Fruit fly (Drosophila melanogaster) ovary, adult (tissue): Measurements from ENCODE around the gene CG13994.
A peak's percentile ranks its signal among the peaks of the same experiment; 100 is the strongest.

Experiments
- CG17801 ChIP-seq: fragments of 200-800 bp; optimal IDR thresholded peaks from 2 replicates; lab custom pipeline; 2019; ENCODE audit warnings: missing biosample characterization, mild to moderate bottlenecking, missing genetic modification characterization, moderate library complexity; ENCODE audit not compliant: partially characterized antibody

The CG13994 gene

DNA sequence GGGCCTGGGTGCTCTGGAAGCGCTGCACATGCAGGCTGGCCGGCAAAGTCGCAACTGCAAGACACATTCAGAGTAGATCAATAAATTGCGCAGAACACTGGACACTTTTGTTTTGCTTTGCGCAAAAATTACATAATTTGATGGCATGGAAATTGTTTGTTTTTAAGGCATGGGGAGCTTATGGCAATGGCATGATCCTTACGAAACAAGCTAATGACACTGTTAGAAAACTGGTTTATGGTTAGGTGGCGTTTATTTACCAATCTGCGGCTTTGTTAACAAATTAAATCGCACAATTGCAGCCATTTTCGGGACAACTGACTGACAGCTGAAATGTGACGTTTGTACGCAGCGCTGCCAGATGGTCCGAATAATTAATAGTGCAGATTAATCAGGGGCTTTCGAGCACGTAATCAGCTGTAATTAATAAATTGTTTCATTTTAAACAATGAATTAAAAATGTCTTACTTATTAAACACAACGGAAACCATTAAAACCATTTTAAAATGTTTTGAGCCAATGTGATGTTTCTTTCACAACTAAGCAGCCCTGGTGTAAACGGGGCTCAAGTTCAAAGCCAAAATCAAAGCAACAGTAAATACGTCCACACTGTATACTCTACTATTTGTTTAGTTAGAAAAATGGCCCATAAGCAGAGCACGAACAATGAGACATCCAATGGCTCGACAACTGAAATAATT lies at the start of gene CG13994, which contains the start of gene ND-51:
Gene CG13994, plus strand, starts transcription at position 608 of the 701 bp plus-strand sequence.
Gene ND-51, minus strand, starts transcription at position 376 of the 701 bp plus-strand sequence.
- TF ChIP-seq CG17801 (GFP tag; lab: Kevin White, UChicago): peak; percentile 83

DNA sequence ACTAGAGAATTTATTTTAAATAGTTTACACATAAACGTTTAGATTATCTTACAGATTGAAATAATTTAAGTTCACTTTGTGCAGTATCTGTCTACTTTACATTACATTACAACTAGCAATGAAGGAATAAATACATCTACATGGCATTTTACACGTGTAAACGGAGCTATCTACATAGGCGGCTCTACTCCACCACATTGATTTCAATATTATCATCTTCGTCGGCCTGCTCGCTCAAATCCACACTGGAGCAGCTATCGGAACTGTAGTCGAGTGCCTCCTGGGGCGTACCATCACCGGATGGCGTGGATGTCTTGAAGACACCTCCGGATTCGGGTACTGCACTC lies 49.7 kb upstream of the CG13994 start:
- TF ChIP-seq CG17801 (GFP tag; lab: Kevin White, UChicago): no peak

DNA sequence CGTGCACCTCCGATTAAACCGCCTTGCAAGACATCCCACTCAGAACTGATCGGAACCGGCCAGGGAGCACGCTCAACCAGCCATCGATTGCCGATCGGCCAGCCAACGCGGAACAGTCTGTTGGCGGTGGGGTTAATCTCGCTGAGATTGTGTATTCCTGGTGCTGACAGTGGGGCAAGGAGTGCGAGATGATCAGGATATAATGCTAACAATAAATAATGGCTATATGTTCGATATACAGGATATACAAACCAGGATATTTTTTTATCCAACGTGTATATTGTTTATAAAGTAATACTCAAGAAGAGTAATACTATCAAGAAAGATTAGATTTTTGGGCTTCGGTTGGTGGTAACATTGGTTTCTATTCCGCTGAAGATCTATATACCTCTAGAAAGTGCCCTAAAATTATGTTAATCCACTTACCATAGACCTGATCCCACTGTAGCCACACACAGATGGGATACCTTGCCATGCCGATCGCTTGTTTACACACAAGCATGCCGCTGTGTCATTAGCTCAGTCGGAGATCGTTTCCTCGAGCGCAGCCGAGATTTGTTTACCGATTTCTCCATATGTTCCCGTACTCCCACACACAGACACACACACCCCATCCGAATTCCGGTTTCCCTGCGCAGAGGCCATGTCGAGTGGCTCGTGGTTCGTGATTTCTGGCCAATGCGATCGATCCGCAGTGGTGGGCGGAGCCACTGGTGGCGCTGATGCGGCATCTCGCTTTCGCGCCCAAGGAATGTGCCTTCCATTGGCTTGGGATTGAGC lies 43.2 kb upstream of the CG13994 start, which contains the start of gene H2.0:
Gene H2.0, minus strand, starts transcription at position 51 of the 780 bp plus-strand sequence.
- no peak for TF ChIP-seq CG17801 (GFP tag; lab: Kevin White, UChicago)

DNA sequence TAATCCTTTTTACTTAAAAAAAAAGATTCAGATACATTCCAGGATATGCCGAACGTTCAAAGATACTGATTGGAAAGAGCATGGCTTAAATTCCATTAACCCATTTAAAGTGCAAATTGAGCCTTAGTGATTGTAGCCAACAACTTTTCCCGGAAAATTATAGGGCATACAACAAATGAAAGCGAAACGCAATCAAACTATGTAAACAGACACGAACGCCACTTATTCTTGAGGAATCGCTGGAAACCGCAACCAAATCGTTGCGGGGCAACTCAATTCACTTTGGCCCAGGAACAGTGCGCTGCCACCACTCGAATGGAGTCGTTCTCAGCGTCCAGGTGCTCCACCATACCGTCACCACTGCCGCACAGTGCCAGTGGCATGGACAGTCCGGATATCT lies 42.3 kb upstream of the CG13994 start, which contains the start of gene CG13996:
Gene CG13996, plus strand, starts transcription at position 301 of the 400 bp plus-strand sequence.
- no peak for TF ChIP-seq CG17801 (GFP tag; lab: Kevin White, UChicago)

DNA sequence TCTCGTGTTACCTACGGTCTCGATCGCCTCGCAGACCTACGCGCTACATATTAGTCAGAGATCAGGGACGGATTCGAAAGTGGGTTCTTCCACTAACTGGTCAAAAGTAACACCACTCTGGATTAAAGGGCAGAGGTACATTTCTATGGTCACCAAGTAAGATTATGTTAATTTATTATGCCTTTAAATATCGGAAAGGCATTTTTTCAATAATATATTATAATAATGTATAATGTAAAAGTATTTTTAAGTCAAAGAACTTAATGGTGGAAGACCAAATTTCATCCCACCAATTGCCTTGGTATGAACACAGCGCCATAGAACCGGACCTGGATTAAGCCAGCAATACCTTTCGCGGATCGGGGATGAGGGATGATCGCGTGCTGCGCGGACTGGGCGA lies 40.0 kb upstream of the CG13994 start:
- no peak for TF ChIP-seq CG17801 (GFP tag; lab: Kevin White, UChicago)

DNA sequence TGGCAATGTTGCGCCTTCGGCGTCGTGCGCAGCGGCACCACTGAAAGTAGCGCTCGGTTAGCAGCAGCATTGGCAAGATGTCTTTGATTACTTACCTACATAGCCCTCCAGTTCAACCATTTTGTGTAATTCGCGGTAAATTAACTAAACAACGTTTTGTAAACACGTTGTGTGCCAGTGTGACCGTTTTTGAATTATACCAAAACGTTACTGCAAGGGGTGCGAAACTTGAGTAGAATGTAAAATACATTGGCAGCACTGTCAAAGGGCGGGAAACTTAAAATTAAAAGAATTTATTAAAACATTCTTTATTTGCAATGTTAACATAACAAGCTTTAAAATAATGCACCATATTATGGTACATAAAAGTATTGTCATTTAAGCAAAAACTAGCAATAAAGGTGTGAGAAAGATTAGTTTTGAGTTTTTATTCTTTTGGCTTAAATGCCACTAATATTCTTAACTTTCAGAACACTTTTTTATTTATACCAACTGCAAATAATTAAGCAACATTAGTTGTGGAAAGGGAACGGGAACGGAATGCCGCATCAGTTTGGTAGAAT lies 38.4 kb upstream of the CG13994 start, which contains the start of gene CG9107:
Gene CG9107, minus strand, starts transcription at position 195 of the 563 bp plus-strand sequence.
- TF ChIP-seq CG17801 (GFP tag; lab: Kevin White, UChicago): no peak

DNA sequence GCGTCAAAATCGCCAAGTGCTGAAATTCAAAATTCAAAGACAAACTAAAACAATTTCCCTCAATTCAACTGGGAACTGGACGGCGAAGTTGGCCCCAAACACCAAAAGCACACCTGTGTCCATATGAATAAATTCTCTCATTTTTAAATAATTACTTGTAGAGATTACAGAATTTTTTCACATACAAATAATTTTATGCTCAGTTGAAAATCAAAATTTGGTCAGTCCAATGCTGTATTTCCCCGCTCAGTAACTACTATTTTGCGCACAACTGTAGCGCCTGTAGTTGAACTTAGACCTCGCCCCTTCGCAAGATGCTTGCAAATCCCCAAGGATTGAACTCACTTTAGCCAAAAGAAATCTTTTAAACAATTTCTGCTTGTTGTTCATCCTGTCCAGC lies 34.1 kb upstream of the CG13994 start:
- no peak for TF ChIP-seq CG17801 (GFP tag; lab: Kevin White, UChicago)

DNA sequence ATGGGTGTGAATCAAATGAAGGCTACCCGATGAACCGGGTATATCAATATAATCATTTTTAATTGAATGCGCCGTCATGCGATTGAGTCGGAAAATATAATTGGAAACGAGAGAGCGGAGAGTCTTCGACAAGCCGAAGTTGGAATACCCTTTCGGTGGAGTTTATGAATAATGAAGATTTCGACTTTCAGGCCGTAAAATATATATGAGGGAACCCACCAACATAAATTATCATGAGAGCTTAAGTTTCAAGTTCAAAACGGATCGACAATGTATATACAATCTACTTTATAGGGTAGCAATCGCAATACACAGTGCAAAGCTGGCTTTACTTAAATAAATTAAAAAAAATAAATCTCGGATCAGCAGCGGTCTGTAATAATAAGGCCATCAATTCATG lies 31.0 kb upstream of the CG13994 start:
- no peak for TF ChIP-seq CG17801 (GFP tag; lab: Kevin White, UChicago)

DNA sequence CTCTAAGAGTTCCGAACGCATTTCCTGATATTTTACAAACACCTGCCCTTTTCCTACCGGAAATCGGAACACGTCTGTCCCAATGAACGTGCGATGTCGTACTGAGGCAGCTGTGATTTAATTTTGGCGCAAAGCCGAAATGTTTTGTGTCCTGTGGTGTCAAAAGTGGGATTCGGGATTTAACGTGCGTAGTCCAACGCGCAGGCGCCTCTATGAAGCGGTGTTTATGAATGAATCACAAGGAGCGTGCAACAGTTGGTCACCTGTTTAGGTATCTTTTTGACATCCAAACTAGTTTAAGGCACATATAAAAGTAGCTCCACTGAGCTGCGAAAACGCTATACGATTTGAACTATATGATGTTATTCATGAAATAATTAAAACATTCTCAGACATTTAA lies 28.4 kb upstream of the CG13994 start, which contains the start of gene CG9109:
Gene CG9109, minus strand, starts transcription at position 80 of the 400 bp plus-strand sequence.
- TF ChIP-seq CG17801 (GFP tag; lab: Kevin White, UChicago): no peak

DNA sequence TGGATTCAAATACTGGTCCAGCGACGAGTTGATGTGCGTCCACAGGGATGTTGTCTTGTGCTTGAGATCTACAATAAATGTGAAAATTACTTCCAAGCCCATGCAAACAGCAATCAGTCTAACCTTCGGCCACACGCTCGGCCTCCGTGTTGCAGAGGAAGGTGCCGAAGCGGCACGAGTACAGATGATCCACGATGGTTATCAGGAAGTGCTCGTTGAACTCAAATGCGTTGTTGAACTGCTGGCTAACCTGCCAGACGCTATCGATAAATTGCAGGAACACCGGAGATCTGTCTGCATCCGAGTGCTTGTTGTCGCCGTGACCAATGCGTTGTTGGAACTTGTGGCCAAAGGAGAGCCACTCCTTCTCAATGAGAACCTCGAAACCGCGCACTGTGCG lies 27.6 kb upstream of the CG13994 start:
- no peak for TF ChIP-seq CG17801 (GFP tag; lab: Kevin White, UChicago)

DNA sequence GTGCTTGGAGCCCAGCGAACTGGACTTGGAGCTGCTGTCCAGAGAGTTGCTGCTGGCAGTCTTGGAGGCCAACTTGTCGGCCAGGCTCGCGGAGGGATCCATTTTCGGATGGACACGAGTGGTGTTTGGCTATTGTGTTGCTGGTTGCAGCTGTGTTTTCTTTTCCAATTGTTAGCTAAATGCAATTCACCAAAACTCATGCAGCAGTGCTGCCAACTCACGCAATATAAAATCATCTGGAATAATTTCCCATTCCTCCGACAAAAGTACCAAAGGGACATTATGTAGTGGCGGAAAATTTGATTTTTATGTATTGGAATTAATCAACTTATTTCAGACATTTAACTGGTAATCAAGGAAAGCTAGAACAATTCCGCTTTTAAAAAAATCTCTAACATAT lies 26.1 kb upstream of the CG13994 start, which contains the start of gene mtm:
Gene mtm, minus strand, starts transcription at position 306 of the 400 bp plus-strand sequence.
- no peak for TF ChIP-seq CG17801 (GFP tag; lab: Kevin White, UChicago)

DNA sequence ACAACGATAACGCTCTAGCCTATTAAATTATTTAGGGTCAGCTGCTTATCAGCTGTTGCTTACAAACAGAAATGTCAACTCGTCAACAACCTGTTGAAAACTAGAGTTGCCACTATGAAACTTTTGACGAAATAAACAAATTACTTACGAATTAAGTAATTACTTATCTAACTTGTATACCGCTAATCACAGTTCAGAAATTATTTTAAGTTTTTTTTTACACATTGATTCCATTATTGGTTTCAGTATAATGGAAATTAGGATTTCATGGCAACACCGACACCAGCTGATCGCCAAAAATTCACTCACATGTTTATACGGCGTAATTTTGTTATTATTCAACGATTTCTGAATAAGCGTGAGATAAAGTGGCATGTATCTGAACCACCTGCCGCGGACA lies 25.0 kb upstream of the CG13994 start, which contains the start of the genes CG9117 and CG31643:
Gene CG9117, minus strand, starts transcription at position 73 of the 400 bp plus-strand sequence.
Gene CG31643, plus strand, starts transcription at position 288 of the 400 bp plus-strand sequence.
- TF ChIP-seq CG17801 (GFP tag; lab: Kevin White, UChicago): peak; percentile 70

DNA sequence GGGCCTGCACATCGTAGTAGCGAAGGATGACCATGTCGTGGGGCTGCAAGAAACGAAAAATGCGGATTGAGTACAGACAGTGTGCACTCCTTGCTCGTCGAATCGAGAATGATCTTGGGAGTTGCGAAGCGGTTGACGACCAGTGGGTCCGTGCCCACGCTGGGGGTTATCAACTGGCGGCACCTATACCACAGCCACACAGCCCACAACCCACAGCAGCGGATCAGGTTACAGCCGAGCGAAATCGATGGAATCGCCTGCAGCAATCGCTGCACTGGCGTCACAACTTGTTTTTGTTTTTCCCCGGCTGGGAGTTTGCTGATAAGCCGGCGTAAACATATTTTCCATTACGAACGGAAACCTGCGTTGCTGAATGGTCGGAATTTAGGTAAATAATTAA lies 17.3 kb upstream of the CG13994 start:
- no peak for TF ChIP-seq CG17801 (GFP tag; lab: Kevin White, UChicago)

DNA sequence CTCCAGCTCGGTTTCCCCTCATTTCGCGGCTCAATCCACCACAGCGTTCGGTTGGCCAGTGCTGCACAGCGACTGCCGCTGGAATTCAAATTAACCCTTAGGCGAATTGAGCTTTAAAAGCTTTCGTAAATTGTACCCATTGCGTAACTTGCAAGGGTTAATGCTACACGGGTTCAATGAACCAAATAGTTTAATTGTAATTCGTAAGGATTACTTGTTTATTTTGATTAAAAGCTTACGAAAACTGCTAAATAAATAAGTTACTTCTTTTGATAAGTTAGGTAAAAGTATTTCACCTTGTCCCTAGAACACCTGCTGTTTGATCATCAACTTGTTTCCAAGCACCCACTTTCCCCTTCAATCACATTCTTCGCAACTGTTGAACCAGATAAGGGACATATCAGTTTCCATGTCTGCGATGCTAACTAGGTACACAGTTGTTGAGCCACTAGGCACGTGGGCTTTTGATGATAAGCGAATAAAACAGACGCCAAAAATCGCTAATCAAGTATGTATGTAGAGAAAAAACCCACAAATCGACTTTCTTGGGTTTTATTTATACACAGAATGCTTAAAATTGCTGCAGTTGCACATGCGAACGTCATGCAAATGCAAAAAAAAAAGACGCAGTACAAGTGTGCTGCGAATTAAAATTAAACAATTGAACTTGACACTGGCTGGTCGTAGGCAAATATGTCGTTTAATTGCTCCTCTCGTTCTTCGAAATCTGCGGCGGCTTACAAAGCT lies 16.6 kb upstream of the CG13994 start, which contains the start of gene Pfas:
Gene Pfas, minus strand, starts transcription at position 79 of the 747 bp plus-strand sequence.
- TF ChIP-seq CG17801 (GFP tag; lab: Kevin White, UChicago): peak; percentile 67
